Fruit fly (Drosophila melanogaster) Kc167 (cell line): Measurements from ENCODE around the gene Lsp2.

ENCODE experiments used
- psq ChIP-seq: fragments of >200 bp; optimal IDR thresholded peaks from 2 replicates; lab custom pipeline; 2017; ENCODE audit warnings: missing external identifiers
- ttk ChIP-seq: sonication (Bioruptor generic); optimal IDR thresholded peaks from 2 replicates; lab custom pipeline; 2017; ENCODE audit warnings: missing external identifiers

DNA sequence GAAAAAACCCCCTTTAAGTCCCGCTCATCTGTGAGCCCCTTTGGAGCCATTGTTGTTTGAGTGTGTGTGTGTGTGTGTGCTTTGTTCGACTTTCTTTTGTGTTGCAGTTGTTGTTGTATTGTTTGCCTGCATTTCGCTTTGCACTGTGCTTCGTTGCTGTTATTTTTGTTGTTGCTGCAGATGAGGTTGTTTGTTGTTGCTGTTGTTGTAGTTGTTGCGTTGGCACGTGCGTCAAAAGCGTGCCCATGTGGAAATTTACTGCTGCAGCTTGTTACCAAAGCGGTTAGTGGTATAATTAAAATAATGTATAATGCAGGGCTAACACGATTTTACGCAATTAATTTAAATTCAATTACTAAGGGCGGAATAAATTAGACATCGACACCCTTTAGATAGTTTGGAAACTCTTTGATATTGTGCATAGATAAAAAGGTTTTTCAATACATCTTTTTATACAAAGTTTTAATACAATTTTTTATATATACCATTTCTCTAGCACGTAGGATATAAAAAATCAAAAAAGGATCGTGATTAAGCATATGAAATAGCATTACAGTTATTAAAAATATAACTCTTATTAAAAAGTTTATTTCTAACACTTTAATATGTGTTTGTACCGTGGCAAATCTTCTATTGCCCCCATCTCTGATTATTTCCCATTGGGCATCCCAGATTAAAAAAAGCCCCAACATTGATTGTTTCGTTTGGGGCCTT is 38.9 kb upstream of the Lsp2 start:
- no peak for TF ChIP-seq psq
- TF ChIP-seq ttk (lab: Kevin White, UChicago): no peak
